Worm (Caenorhabditis elegans): Measurements from ENCODE around the gene pdtf-1.
A peak's percentile ranks its signal among the peaks of the same experiment; 100 is the strongest.

The pdtf-1 gene

ce11 chrIV:8412538-8412937 lies 20.3 kb upstream of the pdtf-1 start (continued):
- TF ChIP-seq dmd-8 (GFP tag; IDR thresholded peaks at IDR 0.05): peak; percentile 95
- TF ChIP-seq madf-5 (GFP tag; IDR thresholded peaks at IDR 0.05): 0 out of 4 replicates have a peak, but pooled peaks of 1 of the 2 experiments have one; percentile 58
- TF ChIP-seq mdt-29 (GFP tag; IDR thresholded peaks at IDR 0.05): peak; percentile 40; the same call in 1 of the 2 replicates
- TF ChIP-seq F26F4.8 (GFP tag; conservative IDR thresholded peaks at IDR 0.05): peak; percentile 90
- peak; percentile 78; the same call in 1 of the 2 replicates for TF ChIP-seq Y105C5A.15 (GFP tag; IDR thresholded peaks at IDR 0.05)
- 0 out of 2 replicates have a peak, but pooled peaks have one; percentile 19 for TF ChIP-seq F44E2.7 (GFP tag; IDR thresholded peaks at IDR 0.05)

ce11 chrIV:8420961-8421360 lies 11.9 kb upstream of the pdtf-1 start, which contains the start of gene M116.5:
Gene M116.5 (minus strand): TSS chrIV:8421061.
- TF ChIP-seq Y48G9A.11 (GFP tag; IDR thresholded peaks at IDR 0.05): no peak
- no peak for TF ChIP-seq dmd-9 (GFP tag; IDR thresholded peaks at IDR 0.05)
- no peak for TF ChIP-seq F49E8.2 (tag; optimal IDR thresholded peaks at IDR 0.05; ENCODE audit: borderline replicate concordance)
- no peak for TF ChIP-seq ama-1 (optimal IDR thresholded peaks at IDR 0.05)
- no peak for TF ChIP-seq nhr-25 (tag; optimal IDR thresholded peaks at IDR 0.05; ENCODE audit: borderline replicate concordance, insufficient read depth)
- no peak for TF ChIP-seq F44E2.7 (GFP tag; IDR thresholded peaks at IDR 0.05)
- no peak for TF ChIP-seq unc-62 (GFP tag; optimal IDR thresholded peaks at IDR 0.05 in 1 of 2)
- TF ChIP-seq unc-62 (tag; optimal IDR thresholded peaks at IDR 0.05): no peak
- no peak for TF ChIP-seq T26A8.4 (GFP tag; IDR thresholded peaks at IDR 0.05)
- no peak for TF ChIP-seq lin-38 (GFP tag; IDR thresholded peaks at IDR 0.05)
- TF ChIP-seq set-16 (GFP tag; IDR thresholded peaks at IDR 0.05): no peak
- no peak for TF ChIP-seq hmg-1.1 (GFP tag; IDR thresholded peaks at IDR 0.05)
- TF ChIP-seq lin-13 (GFP tag; optimal IDR thresholded peaks at IDR 0.05): no peak
- no peak for TF ChIP-seq saeg-2 (GFP tag; IDR thresholded peaks at IDR 0.05)

- TF ChIP-seq daf-16 (GFP tag; optimal IDR thresholded peaks at IDR 0.05) (no peak), daf-16 (tag; optimal IDR thresholded peaks at IDR 0.05) (no peak), nhr-77 (tag; optimal IDR thresholded peaks at IDR 0.05) (no peak), nhr-76 (tag; optimal IDR thresholded peaks at IDR 0.05) (no peak), aly-2 (tag; optimal IDR thresholded peaks at IDR 0.05) (no peak), ces-1 (GFP tag; optimal IDR thresholded peaks at IDR 0.05) (no peak), egl-43 (GFP tag; IDR thresholded peaks at IDR 0.05) (no peak), hlh-30 (tag; optimal IDR thresholded peaks at IDR 0.05; ENCODE audit: insufficient read depth) (no peak), nhr-11 (tag; optimal IDR thresholded peaks at IDR 0.05) (no peak), lsy-2 (tag; optimal IDR thresholded peaks at IDR 0.05) (no peak), nhr-25 (tag; optimal IDR thresholded peaks at IDR 0.05; ENCODE audit: borderline replicate concordance, insufficient read depth) (no peak), nhr-42 (GFP tag; IDR thresholded peaks at IDR 0.05) (no peak), nhr-102 (tag; optimal IDR thresholded peaks at IDR 0.05) (no peak), lin-13 (GFP tag; optimal IDR thresholded peaks at IDR 0.05) (no peak), ctbp-1 (GFP tag; IDR thresholded peaks at IDR 0.05) (no peak), lin-29 (GFP tag; IDR thresholded peaks at IDR 0.05) (no peak), dmd-6 (GFP tag; IDR thresholded peaks at IDR 0.05) (no peak), mdl-1 (tag; optimal IDR thresholded peaks at IDR 0.05) (no peak), hmg-1.1 (GFP tag; IDR thresholded peaks at IDR 0.05) (no peak), jun-1 (tag; optimal IDR thresholded peaks at IDR 0.05) (no peak), set-16 (GFP tag; IDR thresholded peaks at IDR 0.05) (no peak)
Measured at ce11 chrIV:8426537-8426936, 6.3 kb upstream of the pdtf-1 start, which contains the start of the genes T26A8.3 and tmem-231. Gene T26A8.3 (minus strand): TSS chrIV:8426637. Gene tmem-231 (plus strand): TSS chrIV:8426785.

ce11 chrIV:8428492-8428891 lies 4.3 kb upstream of the pdtf-1 start:
- TF ChIP-seq F37D6.2 (tag; optimal IDR thresholded peaks at IDR 0.05) (peak; percentile 60), cey-2 (tag; optimal IDR thresholded peaks at IDR 0.05; ENCODE audit: borderline replicate concordance, insufficient read depth) (no peak), duxl-1 (tag; optimal IDR thresholded peaks at IDR 0.05; ENCODE audit: poor library complexity) (peak; percentile 80), Y75B8A.6 (GFP tag; IDR thresholded peaks at IDR 0.05) (peak; percentile 62; the same call in 1 of the 2 replicates), aly-2 (tag; optimal IDR thresholded peaks at IDR 0.05) (no peak), zfp-2 (tag; optimal IDR thresholded peaks at IDR 0.05) (peak; percentile 41), nhr-42 (GFP tag; IDR thresholded peaks at IDR 0.05) (no peak; the same call in none of the 2 replicates), unc-62 (GFP tag; optimal IDR thresholded peaks at IDR 0.05 in 1 of 2) (peak in 1 of 2 experiments; percentile 79), unc-62 (tag; optimal IDR thresholded peaks at IDR 0.05) (no peak), nhr-10 (tag; optimal IDR thresholded peaks at IDR 0.05) (peak; percentile 38), daf-8 (GFP tag; IDR thresholded peaks at IDR 0.05) (no peak), Y105C5A.15 (GFP tag; IDR thresholded peaks at IDR 0.05) (0 out of 2 replicates have a peak, but pooled peaks have one; percentile 52), vab-7 (GFP tag; IDR thresholded peaks at IDR 0.05) (peak; percentile 52; the same call in 1 of the 2 replicates), rbr-2 (tag; optimal IDR thresholded peaks at IDR 0.05) (peak; percentile 85), gei-8 (GFP tag; optimal IDR thresholded peaks at IDR 0.05) (no peak)

All from whole organism, L4 larva.